Worm (Caenorhabditis elegans) whole organism, early embryonic: ENCODE measurements around the gene T03G11.10.

Source experiments
- B0310.2 ChIP-seq: sonication (generic microtip); optimal IDR thresholded peaks from 2 replicates; lab custom pipeline; 2016; ENCODE audit warnings: mild to moderate bottlenecking, missing genetic modification characterization, missing compliant biosample characterization
- F13C5.2 ChIP-seq: sonication (generic microtip); optimal IDR thresholded peaks from 2 replicates; lab custom pipeline; 2017; ENCODE audit warnings: mild to moderate bottlenecking, missing genetic modification characterization, inconsistent platforms, missing compliant biosample characterization
- aly-1 ChIP-seq: sonication (generic microtip); optimal IDR thresholded peaks from 2 replicates; lab custom pipeline; 2016; ENCODE audit warnings: missing genetic modification characterization, missing compliant biosample characterization
- ama-1 ChIP-seq: fragments of 150-350 bp; optimal IDR thresholded peaks from 2 replicates; lab custom pipeline; 2014
- ceh-13 ChIP-seq: fragments of 200-800 bp; sonication (Bioruptor generic); optimal IDR thresholded peaks from 2 replicates; lab custom pipeline; 2018; ENCODE audit warnings: mild to moderate bottlenecking, missing genetic modification characterization, missing compliant biosample characterization
- ceh-36 ChIP-seq: sonication (generic microtip); optimal IDR thresholded peaks from 2 replicates; lab custom pipeline; 2016; ENCODE audit warnings: missing genetic modification characterization, inconsistent platforms, missing compliant biosample characterization
- ets-7 ChIP-seq: sonication (generic microtip); optimal IDR thresholded peaks from 2 replicates; lab custom pipeline; 2016; ENCODE audit warnings: missing genotype, missing genetic modification characterization, missing compliant biosample characterization
- flt-1 ChIP-seq: fragments of 200-800 bp; sonication (Bioruptor generic); IDR thresholded peaks from 2 replicates; pipeline ENCODE4 v1.3.6; 2022; ENCODE audit warnings: missing genetic modification characterization, missing compliant biosample characterization
- hmbx-1 ChIP-seq: sonication (generic microtip); optimal IDR thresholded peaks from 2 replicates; lab custom pipeline; 2016; ENCODE audit warnings: mild to moderate bottlenecking, missing genetic modification characterization, missing compliant biosample characterization
- hmg-4 ChIP-seq: fragments of 200-800 bp; sonication (Bioruptor generic); optimal IDR thresholded peaks from 2 replicates; lab custom pipeline; 2018; ENCODE audit warnings: mild to moderate bottlenecking, missing genetic modification characterization, missing compliant biosample characterization
- hnd-1 ChIP-seq: sonication (generic microtip); optimal IDR thresholded peaks from 2 replicates; lab custom pipeline; 2016; ENCODE audit warnings: missing genetic modification characterization, missing compliant biosample characterization
- pes-1 ChIP-seq: fragments of 200-800 bp; sonication (Bioruptor generic); IDR thresholded peaks from 2 replicates; pipeline ENCODE4 v1.3.6; 2022; ENCODE audit warnings: missing genetic modification reagents, missing genetic modification characterization, missing compliant biosample characterization
- scrt-1 ChIP-seq: fragments of 200-800 bp; sonication (Bioruptor generic); IDR thresholded peaks from 2 replicates; pipeline ENCODE4 v1.3.6; 2022; ENCODE audit warnings: missing genetic modification characterization, missing compliant biosample characterization
- sea-1 ChIP-seq: fragments of 200-800 bp; sonication (Bioruptor generic); conservative IDR thresholded peaks from 2 replicates; pipeline ENCODE4 v1.3.6; 2022; ENCODE audit warnings: missing genetic modification characterization, missing compliant biosample characterization
- tbx-11 ChIP-seq: fragments of 200-800 bp; sonication (Bioruptor generic); IDR thresholded peaks from 2 replicates; pipeline ENCODE4 v1.3.6; 2022; ENCODE audit warnings: missing genetic modification characterization, missing compliant biosample characterization
- tbx-37 ChIP-seq: fragments of 200-800 bp; sonication (Bioruptor generic); conservative IDR thresholded peaks from 2 replicates; pipeline ENCODE4 v1.3.6; 2022; ENCODE audit warnings: missing genetic modification reagents, missing genetic modification characterization, missing compliant biosample characterization
- tra-4 ChIP-seq: sonication (generic microtip); optimal IDR thresholded peaks from 2 replicates; lab custom pipeline; 2017; ENCODE audit warnings: missing genetic modification characterization, missing compliant biosample characterization

T03G11.10 gene

ce11 chrX:5179874-5180273 is 8.9 kb upstream of the T03G11.10 start, which contains the start of gene sru-48:
Gene sru-48 (plus strand): TSS chrX:5180174.
- TF ChIP-seq ama-1 (lab: Kevin White, UChicago) (no peak), aly-1 (tag; lab: Kevin White, UChicago) (no peak), tra-4 (tag; lab: Kevin White, UChicago) (no peak), hnd-1 (tag; lab: Kevin White, UChicago) (no peak), F13C5.2 (no peak), sea-1 (GFP tag; lab: Robert Waterston, UW) (no peak), B0310.2 (no peak), ceh-36 (tag; lab: Kevin White, UChicago) (no peak), hmbx-1 (tag; lab: Kevin White, UChicago) (no peak), ceh-13 (GFP tag; lab: Kevin White, UChicago) (no peak), scrt-1 (GFP tag; lab: Robert Waterston, UW) (no peak), flt-1 (GFP tag; lab: Robert Waterston, UW) (no peak), tbx-11 (no peak), hmg-4 (GFP tag; lab: Kevin White, UChicago) (no peak), pes-1 (GFP tag; lab: Robert Waterston, UW) (no peak)

- TF ChIP-seq ets-7 (tag; lab: Kevin White, UChicago), result no peak
- TF ChIP-seq flt-1 (GFP tag; lab: Robert Waterston, UW), result no peak
- TF ChIP-seq pes-1 (GFP tag; lab: Robert Waterston, UW), result no peak
- no peak for TF ChIP-seq tra-4 (tag; lab: Kevin White, UChicago)
- TF ChIP-seq hmbx-1 (tag; lab: Kevin White, UChicago), result no peak
- no peak for TF ChIP-seq ceh-36 (tag; lab: Kevin White, UChicago)
- no peak for TF ChIP-seq aly-1 (tag; lab: Kevin White, UChicago)
- no peak for TF ChIP-seq B0310.2
- TF ChIP-seq scrt-1 (GFP tag; lab: Robert Waterston, UW), result no peak
- no peak for TF ChIP-seq hnd-1 (tag; lab: Kevin White, UChicago)
- TF ChIP-seq sea-1 (GFP tag; lab: Robert Waterston, UW), result no peak
These were observed 8.1 kb upstream of the T03G11.10 start, which contains the start of gene metl-9 for ce11 chrX:5179050-5179449. Gene metl-9 (minus strand): TSS chrX:5179150.

- TF ChIP-seq ets-7 (tag; lab: Kevin White, UChicago), result no peak
- no peak for TF ChIP-seq tbx-37
- TF ChIP-seq scrt-1 (GFP tag; lab: Robert Waterston, UW), result no peak
- TF ChIP-seq tbx-11, result no peak
These were observed 3.3 kb upstream of the T03G11.10 start, which contains the start of gene zchc-1A for ce11 chrX:5174256-5174655. Gene zchc-1A (plus strand): TSS chrX:5174369.

- TF ChIP-seq ets-7 (tag; lab: Kevin White, UChicago) (no peak), F13C5.2 (no peak), tbx-11 (no peak), B0310.2 (no peak), pes-1 (GFP tag; lab: Robert Waterston, UW) (no peak), ama-1 (lab: Kevin White, UChicago) (no peak), sea-1 (GFP tag; lab: Robert Waterston, UW) (no peak), hmbx-1 (tag; lab: Kevin White, UChicago) (no peak), aly-1 (tag; lab: Kevin White, UChicago) (no peak), scrt-1 (GFP tag; lab: Robert Waterston, UW) (no peak), hnd-1 (tag; lab: Kevin White, UChicago) (no peak), tra-4 (tag; lab: Kevin White, UChicago) (no peak), ceh-36 (tag; lab: Kevin White, UChicago) (no peak), tbx-37 (no peak), hmg-4 (GFP tag; lab: Kevin White, UChicago) (no peak), ceh-13 (GFP tag; lab: Kevin White, UChicago) (no peak), flt-1 (GFP tag; lab: Robert Waterston, UW) (no peak)
These were observed 2.2 kb downstream of the T03G11.10 start for ce11 chrX:5168770-5169169.

- TF ChIP-seq F13C5.2 (peak; percentile 83), B0310.2 (peak; percentile 27), ets-7 (tag; lab: Kevin White, UChicago) (peak; percentile 17), tbx-37 (0 out of 2 replicates have a peak, but pooled peaks have one; percentile 42), pes-1 (GFP tag; lab: Robert Waterston, UW) (peak; percentile 72; the same call in 1 of the 2 replicates), hmg-4 (GFP tag; lab: Kevin White, UChicago) (no peak), tra-4 (tag; lab: Kevin White, UChicago) (no peak), hmbx-1 (tag; lab: Kevin White, UChicago) (peak; percentile 17), scrt-1 (GFP tag; lab: Robert Waterston, UW) (no peak), sea-1 (GFP tag; lab: Robert Waterston, UW) (no peak), ceh-13 (GFP tag; lab: Kevin White, UChicago) (peak; percentile 15), hnd-1 (tag; lab: Kevin White, UChicago) (peak; percentile 23), ceh-36 (tag; lab: Kevin White, UChicago) (peak; percentile 47), tbx-11 (0 out of 2 replicates have a peak, but pooled peaks have one; percentile 35), ama-1 (lab: Kevin White, UChicago) (no peak), flt-1 (GFP tag; lab: Robert Waterston, UW) (no peak), aly-1 (tag; lab: Kevin White, UChicago) (no peak)
These were observed 5.9 kb downstream of the T03G11.10 start, which contains the start of gene mans-3 for ce11 chrX:5165037-5165436. Gene mans-3 (plus strand): TSS chrX:5165395.

- TF ChIP-seq pes-1 (GFP tag; lab: Robert Waterston, UW) (no peak), flt-1 (GFP tag; lab: Robert Waterston, UW) (no peak), tbx-37 (no peak)
These were observed 6.9 kb downstream of the T03G11.10 start for ce11 chrX:5164054-5164453.

- no peak for TF ChIP-seq pes-1 (GFP tag; lab: Robert Waterston, UW)
- no peak for TF ChIP-seq ets-7 (tag; lab: Kevin White, UChicago)
- TF ChIP-seq ceh-36 (tag; lab: Kevin White, UChicago), result no peak
- TF ChIP-seq hmg-4 (GFP tag; lab: Kevin White, UChicago), result no peak
- no peak for TF ChIP-seq ceh-13 (GFP tag; lab: Kevin White, UChicago)
- no peak for TF ChIP-seq hnd-1 (tag; lab: Kevin White, UChicago)
- TF ChIP-seq aly-1 (tag; lab: Kevin White, UChicago), result no peak
- TF ChIP-seq flt-1 (GFP tag; lab: Robert Waterston, UW), result no peak
These were observed 8.2 kb downstream of the T03G11.10 start, which contains the start of gene EGAP5.1 for ce11 chrX:5162755-5163154. Gene EGAP5.1 (plus strand): TSS chrX:5163055.
